Fruit fly (Drosophila melanogaster) whole organism, embryonic: ENCODE measurements around the gene Ykt6.

ENCODE experiments used
- Aef1 ChIP-seq: fragments of 200-800 bp; sonication (Bioruptor generic); IDR thresholded peaks from 3 replicates; pipeline ENCODE4 v1.3.6; 2022; ENCODE audit warnings: missing biosample characterization, missing genetic modification characterization
- BtbVII ChIP-seq: fragments of 200-800 bp; sonication (Bioruptor generic); optimal IDR thresholded peaks from 3 replicates; lab custom pipeline; 2017; ENCODE audit warnings: missing biosample characterization, mild to moderate bottlenecking, missing genetic modification characterization
- CG11247 ChIP-seq: fragments of 200-800 bp; sonication (Bioruptor generic); IDR thresholded peaks from 2 replicates; pipeline ENCODE4 v1.3.6; 2022; ENCODE audit warnings: missing biosample characterization, missing genetic modification characterization
- CG12219 ChIP-seq: fragments of 200-800 bp; sonication (Bioruptor generic); optimal IDR thresholded peaks from 3 replicates; lab custom pipeline; 2018; ENCODE audit warnings: missing biosample characterization, mild to moderate bottlenecking, missing genetic modification characterization
- CG12391 ChIP-seq: fragments of 200-800 bp; sonication (Bioruptor generic); optimal IDR thresholded peaks from 3 replicates; lab custom pipeline; 2018; ENCODE audit warnings: missing biosample characterization, mild to moderate bottlenecking, missing genetic modification characterization, moderate library complexity
- CG14710 ChIP-seq: fragments of 200-800 bp; sonication (Bioruptor generic); optimal IDR thresholded peaks from 3 replicates; lab custom pipeline; 2019; ENCODE audit warnings: missing biosample characterization, mild to moderate bottlenecking, missing genetic modification characterization, moderate library complexity
- CG15479 ChIP-seq: fragments of 200-800 bp; sonication (Bioruptor generic); optimal IDR thresholded peaks from 3 replicates; lab custom pipeline; 2019; ENCODE audit warnings: missing biosample characterization, mild to moderate bottlenecking, missing genetic modification characterization, moderate library complexity
- CG17186 ChIP-seq: fragments of 200-800 bp; sonication (Bioruptor generic); optimal IDR thresholded peaks from 3 replicates; lab custom pipeline; 2017; ENCODE audit warnings: missing biosample characterization, missing genetic modification reagents, missing genetic modification characterization
- CG17328 ChIP-seq: fragments of 200-800 bp; sonication (Bioruptor generic); IDR thresholded peaks from 2 replicates; pipeline ENCODE4 v1.3.6; 2022; ENCODE audit warnings: missing biosample characterization, missing genetic modification characterization
- CG18262 ChIP-seq: fragments of 200-800 bp; optimal IDR thresholded peaks from 3 replicates; lab custom pipeline; 2019; ENCODE audit warnings: missing biosample characterization, mild to moderate bottlenecking, missing genetic modification characterization, moderate library complexity
- CG1832 ChIP-seq: fragments of 200-800 bp; sonication (Bioruptor generic); optimal IDR thresholded peaks from 2 replicates; lab custom pipeline; 2017; ENCODE audit warnings: missing biosample characterization, mild to moderate bottlenecking, missing genetic modification characterization, inconsistent platforms
- CG18476 ChIP-seq: fragments of 200-800 bp; sonication (Bioruptor generic); optimal IDR thresholded peaks from 2 replicates; lab custom pipeline; 2016; ENCODE audit warnings: missing biosample characterization, mild to moderate bottlenecking, missing genetic modification characterization
- CG18599 ChIP-seq: fragments of 200-800 bp; sonication (Bioruptor generic); optimal IDR thresholded peaks from 3 replicates; lab custom pipeline; 2017; ENCODE audit warnings: missing biosample characterization, missing genetic modification characterization, mild to moderate bottlenecking, moderate library complexity, missing genetic modification reagents
- CG2199 ChIP-seq: fragments of 200-800 bp; sonication (Bioruptor generic); IDR thresholded peaks from 3 replicates; pipeline ENCODE4 v1.3.6; 2022; ENCODE audit warnings: missing biosample characterization, missing genetic modification characterization
- CG2712 ChIP-seq: fragments of 200-800 bp; optimal IDR thresholded peaks from 3 replicates; lab custom pipeline; 2019; ENCODE audit warnings: missing biosample characterization, mild to moderate bottlenecking, missing genetic modification characterization, moderate library complexity
- CG4360 ChIP-seq: fragments of 200-800 bp; sonication (Bioruptor generic); IDR thresholded peaks from 2 replicates; pipeline ENCODE4 v1.3.6; 2022; ENCODE audit warnings: missing biosample characterization, missing genetic modification characterization
- CG5180 ChIP-seq: fragments of 200-800 bp; sonication (Bioruptor generic); optimal IDR thresholded peaks from 3 replicates; lab custom pipeline; 2017; ENCODE audit warnings: missing biosample characterization, missing genetic modification characterization, mild to moderate bottlenecking, moderate library complexity, missing genetic modification reagents
- D ChIP-seq, 2 experiments: fragments of 200-800 bp in 1 of 2; fragments of >200 bp in 1 of 2; sonication (Bioruptor generic) in 1 of 2; optimal IDR thresholded peaks; 2 replicates in 1 of 2; 3 replicates in 1 of 2; lab custom pipeline; 2017; ENCODE audit warnings: mild to moderate bottlenecking in 1 of 2, missing biosample characterization in 1 of 2, missing genetic modification characterization in 1 of 2, missing genetic modification reagents in 1 of 2
- HLHmδ ChIP-seq: fragments of 200-800 bp; sonication (Bioruptor generic); optimal IDR thresholded peaks from 2 replicates; lab custom pipeline; 2018; ENCODE audit warnings: missing biosample characterization, mild to moderate bottlenecking, missing genetic modification characterization, moderate library complexity
- Kr ChIP-seq: fragments of 200-800 bp; sonication (Bioruptor generic); optimal IDR thresholded peaks from 2 replicates; lab custom pipeline; 2017; ENCODE audit warnings: missing biosample characterization, mild to moderate bottlenecking, missing genetic modification characterization
- NC2α ChIP-seq: fragments of 200-800 bp; sonication (Bioruptor generic); optimal IDR thresholded peaks from 2 replicates; lab custom pipeline; 2016; ENCODE audit warnings: missing biosample characterization, missing genetic modification characterization
- Rx ChIP-seq: fragments of 200-800 bp; sonication (Bioruptor generic); IDR thresholded peaks from 2 replicates; pipeline ENCODE4 v1.3.6; 2022; ENCODE audit warnings: missing biosample characterization, missing genetic modification characterization
- Side ChIP-seq: fragments of 200-800 bp; sonication (Bioruptor generic); optimal IDR thresholded peaks from 2 replicates; lab custom pipeline; 2016; ENCODE audit warnings: missing biosample characterization, missing genetic modification characterization
- Sry-β ChIP-seq: fragments of 200-800 bp; sonication (Bioruptor generic); optimal IDR thresholded peaks from 2 replicates; lab custom pipeline; 2018; ENCODE audit warnings: missing biosample characterization, mild to moderate bottlenecking, missing genetic modification characterization, moderate library complexity
- Stat92E ChIP-seq, 3 experiments: fragments of >200 bp in 2 of 3; fragments of 200-800 bp in 1 of 3; sonication (Bioruptor generic) in 1 of 3; optimal IDR thresholded peaks; 2 replicates each; lab custom pipeline; 2017 to 2019; ENCODE audit warnings: missing biosample characterization in 3 of 3, missing genetic modification characterization in 3 of 3, mild to moderate bottlenecking in 1 of 3, moderate library complexity in 1 of 3
- Trl ChIP-seq, 3 experiments: fragments of >200 bp in 2 of 3; fragments of 200-800 bp in 1 of 3; sonication (Bioruptor generic) in 1 of 3; optimal IDR thresholded peaks; 2 replicates in 1 of 3; 3 replicates in 2 of 3; lab custom pipeline; 2016 to 2017; ENCODE audit warnings: missing biosample characterization in 1 of 3, missing genetic modification characterization in 1 of 3
- Xrp1 ChIP-seq: fragments of 200-800 bp; sonication (Bioruptor generic); IDR thresholded peaks from 2 replicates; pipeline ENCODE4 v1.3.6; 2022; ENCODE audit warnings: missing biosample characterization, missing genetic modification characterization
- ara ChIP-seq: fragments of 200-800 bp; sonication (Bioruptor generic); IDR thresholded peaks from 2 replicates; pipeline ENCODE4 v1.3.6; 2022; ENCODE audit warnings: missing biosample characterization, missing genetic modification characterization
- cad ChIP-seq: fragments of >200 bp; optimal IDR thresholded peaks from 2 replicates; lab custom pipeline; 2017; ENCODE audit warnings: missing biosample characterization, missing genetic modification characterization
- danr ChIP-seq: fragments of 200-800 bp; sonication (Bioruptor generic); IDR thresholded peaks from 2 replicates; pipeline ENCODE4 v1.3.6; 2022; ENCODE audit warnings: missing biosample characterization, missing genetic modification characterization
- dmrt11E ChIP-seq: fragments of 200-800 bp; sonication (Bioruptor generic); optimal IDR thresholded peaks from 3 replicates; lab custom pipeline; 2018; ENCODE audit warnings: missing biosample characterization, mild to moderate bottlenecking, missing genetic modification characterization, moderate library complexity
- insv ChIP-seq, 2 experiments: fragments of 200-800 bp; sonication (Bioruptor generic); optimal IDR thresholded peaks; 3 replicates each; lab custom pipeline; 2016 to 2018; ENCODE audit warnings: missing biosample characterization in 2 of 2, missing genetic modification characterization in 2 of 2
- kni ChIP-seq: fragments of 200-800 bp; sonication (Bioruptor generic); optimal IDR thresholded peaks from 3 replicates; lab custom pipeline; 2017; ENCODE audit warnings: mild to moderate bottlenecking, missing biosample characterization, missing genetic modification reagents, missing genetic modification characterization
- lola ChIP-seq, 3 experiments: fragments of >200 bp in 2 of 3; fragments of 200-800 bp in 1 of 3; sonication (Bioruptor generic) in 1 of 3; optimal IDR thresholded peaks; 2 replicates each; lab custom pipeline; 2017 to 2019; ENCODE audit warnings: missing biosample characterization in 3 of 3, missing genetic modification characterization in 3 of 3, mild to moderate bottlenecking in 1 of 3, moderate library complexity in 1 of 3
- pfk ChIP-seq: fragments of 200-800 bp; sonication (Bioruptor generic); optimal IDR thresholded peaks from 2 replicates; lab custom pipeline; 2018; ENCODE audit warnings: missing biosample characterization, mild to moderate bottlenecking, missing genetic modification characterization, moderate library complexity
- phol ChIP-seq: fragments of 200-800 bp; sonication (Bioruptor generic); optimal IDR thresholded peaks from 3 replicates; lab custom pipeline; 2018; ENCODE audit warnings: missing biosample characterization, mild to moderate bottlenecking, missing genetic modification characterization, moderate library complexity
- row ChIP-seq: fragments of 200-800 bp; sonication (Bioruptor generic); IDR thresholded peaks from 3 replicates; pipeline ENCODE4 v1.3.6; 2022; ENCODE audit warnings: missing biosample characterization, missing genetic modification characterization
- sens ChIP-seq: fragments of 200-800 bp; sonication (Bioruptor generic); peaks from one replicate; lab custom pipeline; 2016; ENCODE audit warnings: missing biosample characterization, missing genetic modification characterization
- twi ChIP-seq: fragments of 200-800 bp; optimal IDR thresholded peaks from 2 replicates; lab custom pipeline; 2019; ENCODE audit warnings: missing biosample characterization, mild to moderate bottlenecking, missing genetic modification characterization, moderate library complexity
- zen ChIP-seq: fragments of 200-800 bp; sonication (Bioruptor generic); optimal IDR thresholded peaks from 3 replicates; lab custom pipeline; 2018; ENCODE audit warnings: missing biosample characterization, mild to moderate bottlenecking, missing genetic modification characterization, moderate library complexity

Ykt6 gene

dm6 chrX:7891596-7892538, 28.3 kb upstream of the Ykt6 start, which contains the start of gene Nek2:
Gene Nek2 (minus strand): TSS chrX:7891646.
- TF ChIP-seq zen (tag; lab: Kevin White, UChicago) (peak; percentile 31), phol (tag; lab: Kevin White, UChicago) (peak; percentile 5), CG18476 (no peak), lola (GFP tag; optimal IDR thresholded peaks at IDR 0.05; lab: Kevin White, UChicago) (peak in 1 of 3 experiments; percentile 43), CG14710 (tag; lab: Kevin White, UChicago) (peak; percentile 18), ara (no peak), sens (GFP tag; lab: Kevin White, UChicago) (peak; percentile 11), Xrp1 (GFP tag; lab: Robert Waterston, UW) (no peak), CG2199 (0 out of 3 replicates have a peak, but pooled peaks have one; percentile 37), CG5180 (GFP tag; lab: Kevin White, UChicago) (no peak), CG18262 (peak; percentile 8), Aef1 (GFP tag; lab: Robert Waterston, UW) (no peak), CG12391 (tag; lab: Kevin White, UChicago) (peak; percentile 37), CG1832 (peak; percentile 67), Side (GFP tag; lab: Kevin White, UChicago) (no peak), insv (GFP tag; optimal IDR thresholded peaks at IDR 0.05; lab: Kevin White, UChicago) (peak in 1 of 2 experiments; percentile 77), CG2712 (peak; percentile 9), CG18599 (GFP tag; lab: Kevin White, UChicago) (no peak), CG15479 (GFP tag; lab: Kevin White, UChicago) (peak; percentile 47), cad (GFP tag; lab: Kevin White, UChicago) (peak; percentile 55), NC2α (GFP tag; lab: Kevin White, UChicago) (no peak), CG4360 (0 out of 2 replicates have a peak, but pooled peaks have one; percentile 20), dmrt11E (tag; lab: Kevin White, UChicago) (peak; percentile 17), CG17328 (GFP tag; lab: Robert Waterston, UW) (no peak), D (optimal IDR thresholded peaks at IDR 0.05; lab: Kevin White, UChicago) (peak; percentile 66), D (GFP tag; optimal IDR thresholded peaks at IDR 0.05; lab: Kevin White, UChicago) (no peak), pfk (GFP tag; lab: Kevin White, UChicago) (peak; percentile 43), CG11247 (GFP tag; lab: Robert Waterston, UW) (no peak), BtbVII (GFP tag; lab: Kevin White, UChicago) (no peak), Trl (optimal IDR thresholded peaks at IDR 0.05; lab: Kevin White, UChicago) (peak in 1 of 2 experiments; percentile 57), Trl (GFP tag; optimal IDR thresholded peaks at IDR 0.05; lab: Kevin White, UChicago) (no peak), Sry-β (peak; percentile 89), Kr (peak; percentile 97), Rx (GFP tag; lab: Robert Waterston, UW) (0 out of 2 replicates have a peak, but pooled peaks have one; percentile 3), Stat92E (GFP tag; optimal IDR thresholded peaks at IDR 0.05; lab: Kevin White, UChicago) (peak in 1 of 3 experiments; percentile 2), twi (tag; lab: Kevin White, UChicago) (peak; percentile 14), danr (no peak), HLHmδ (GFP tag; lab: Kevin White, UChicago) (peak; percentile 4), row (GFP tag; lab: Robert Waterston, UW) (peak; percentile 67), CG17186 (no peak), kni (peak; percentile 25), CG12219 (GFP tag; lab: Kevin White, UChicago) (no peak)
